Fruit fly (Drosophila melanogaster) whole organism, embryonic: ENCODE measurements around the gene CG31809.

Experiments
- CG10147 ChIP-seq: fragments of 200-800 bp; sonication (Bioruptor generic); optimal IDR thresholded peaks from 2 replicates; lab custom pipeline; 2019; ENCODE audit warnings: missing biosample characterization, mild to moderate bottlenecking, missing genetic modification characterization, moderate library complexity
- CG10274 ChIP-seq: fragments of 200-800 bp; sonication (Bioruptor generic); optimal IDR thresholded peaks from 3 replicates; lab custom pipeline; 2017; ENCODE audit warnings: missing biosample characterization, mild to moderate bottlenecking, missing genetic modification characterization
- CG13296 ChIP-seq: fragments of 200-800 bp; sonication (Bioruptor generic); optimal IDR thresholded peaks from 3 replicates; lab custom pipeline; 2018; ENCODE audit warnings: missing biosample characterization, mild to moderate bottlenecking, missing genetic modification characterization
- CG14667 ChIP-seq: fragments of 200-800 bp; sonication (Bioruptor generic); IDR thresholded peaks from 2 replicates; pipeline ENCODE4 v1.3.6; 2022; ENCODE audit warnings: missing biosample characterization, missing genetic modification characterization
- CG17328 ChIP-seq: fragments of 200-800 bp; sonication (Bioruptor generic); IDR thresholded peaks from 2 replicates; pipeline ENCODE4 v1.3.6; 2022; ENCODE audit warnings: missing biosample characterization, missing genetic modification characterization
- CG1792 ChIP-seq: fragments of 200-800 bp; sonication (Bioruptor generic); optimal IDR thresholded peaks from 2 replicates; lab custom pipeline; 2016; ENCODE audit warnings: missing biosample characterization, missing genetic modification characterization
- CG18476 ChIP-seq: fragments of 200-800 bp; sonication (Bioruptor generic); optimal IDR thresholded peaks from 2 replicates; lab custom pipeline; 2016; ENCODE audit warnings: missing biosample characterization, mild to moderate bottlenecking, missing genetic modification characterization
- CG34376 ChIP-seq: fragments of 200-800 bp; sonication (Bioruptor generic); optimal IDR thresholded peaks from 2 replicates; lab custom pipeline; 2018; ENCODE audit warnings: missing biosample characterization, mild to moderate bottlenecking, missing genetic modification characterization
- CG3847 ChIP-seq: fragments of 200-800 bp; sonication (Bioruptor generic); IDR thresholded peaks from 2 replicates; pipeline ENCODE4 v1.3.6; 2022; ENCODE audit warnings: missing biosample characterization, missing genetic modification characterization
- CG42726 ChIP-seq: fragments of 200-800 bp; sonication (Bioruptor generic); IDR thresholded peaks from 2 replicates; pipeline ENCODE4 v1.3.6; 2022; ENCODE audit warnings: missing biosample characterization, missing genetic modification characterization; ENCODE audit not compliant: partially characterized antibody
- CG6813 ChIP-seq: fragments of 200-800 bp; sonication (Bioruptor generic); optimal IDR thresholded peaks from 2 replicates; lab custom pipeline; 2017; ENCODE audit warnings: missing biosample characterization, missing genetic modification characterization, mild to moderate bottlenecking, moderate library complexity, missing genetic modification reagents
- CG7357 ChIP-seq: fragments of 200-800 bp; sonication (Bioruptor generic); IDR thresholded peaks from 3 replicates; pipeline ENCODE4 v1.3.6; 2022; ENCODE audit warnings: missing biosample characterization, missing genetic modification characterization
- CG7786 ChIP-seq: fragments of 200-800 bp; sonication (Bioruptor generic); optimal IDR thresholded peaks from 2 replicates; lab custom pipeline; 2016; ENCODE audit warnings: missing biosample characterization, missing genetic modification characterization
- CG7839 ChIP-seq: fragments of 200-800 bp; sonication (Bioruptor generic); optimal IDR thresholded peaks from 3 replicates; lab custom pipeline; 2018; ENCODE audit warnings: missing biosample characterization, mild to moderate bottlenecking, missing genetic modification characterization, moderate library complexity
- CG9437 ChIP-seq: fragments of 200-800 bp; sonication (Bioruptor generic); optimal IDR thresholded peaks from 2 replicates; lab custom pipeline; 2018; ENCODE audit warnings: missing biosample characterization, mild to moderate bottlenecking, missing genetic modification characterization
- CG9797 ChIP-seq: fragments of 200-800 bp; sonication (Bioruptor generic); optimal IDR thresholded peaks from 3 replicates; lab custom pipeline; 2018; ENCODE audit warnings: missing biosample characterization, mild to moderate bottlenecking, missing genetic modification characterization
- CG9817 ChIP-seq: fragments of 200-800 bp; sonication (Bioruptor generic); optimal IDR thresholded peaks from 2 replicates; lab custom pipeline; 2018; ENCODE audit warnings: missing biosample characterization, mild to moderate bottlenecking, missing genetic modification characterization, moderate library complexity
- Dip2 ChIP-seq: fragments of 200-800 bp; sonication (Bioruptor generic); IDR thresholded peaks from 2 replicates; pipeline ENCODE4 v1.3.6; 2022; ENCODE audit warnings: missing biosample characterization, missing genetic modification characterization
- Doc3 ChIP-seq: fragments of 200-800 bp; sonication (Bioruptor generic); IDR thresholded peaks from 3 replicates; pipeline ENCODE4 v1.3.6; 2022; ENCODE audit warnings: missing biosample characterization, missing genetic modification characterization; ENCODE audit not compliant: partially characterized antibody
- Dref ChIP-seq: fragments of 200-800 bp; sonication (Bioruptor generic); IDR thresholded peaks from 2 replicates; pipeline ENCODE4 v1.3.6; 2022; ENCODE audit warnings: missing biosample characterization, missing genetic modification characterization
- Fer2 ChIP-seq: fragments of 200-800 bp; sonication (Bioruptor generic); optimal IDR thresholded peaks from 2 replicates; lab custom pipeline; 2018; ENCODE audit warnings: missing biosample characterization, mild to moderate bottlenecking, missing genetic modification characterization, moderate library complexity
- Hey ChIP-seq: fragments of 200-800 bp; sonication (Bioruptor generic); optimal IDR thresholded peaks from 3 replicates; lab custom pipeline; 2018; ENCODE audit warnings: missing biosample characterization, mild to moderate bottlenecking, missing genetic modification characterization
- NK7.1 ChIP-seq: fragments of 200-800 bp; sonication (Bioruptor generic); optimal IDR thresholded peaks from 3 replicates; lab custom pipeline; 2016; ENCODE audit warnings: missing biosample characterization, missing genetic modification characterization
- Neu2 ChIP-seq: fragments of 200-800 bp; sonication (Bioruptor generic); optimal IDR thresholded peaks from 3 replicates; lab custom pipeline; 2016; ENCODE audit warnings: missing biosample characterization, missing genetic modification characterization, borderline replicate concordance
- Nf-YC ChIP-seq: fragments of 200-800 bp; optimal IDR thresholded peaks from 3 replicates; lab custom pipeline; 2019; ENCODE audit warnings: missing biosample characterization, mild to moderate bottlenecking, missing genetic modification characterization, moderate library complexity
- Scr ChIP-seq: fragments of 200-800 bp; sonication (Bioruptor generic); IDR thresholded peaks from 2 replicates; pipeline ENCODE4 v1.3.6; 2022; ENCODE audit warnings: missing biosample characterization, missing genetic modification characterization; ENCODE audit not compliant: partially characterized antibody
- ash1 ChIP-seq: fragments of 200-800 bp; sonication (Bioruptor generic); optimal IDR thresholded peaks from 2 replicates; lab custom pipeline; 2018; ENCODE audit warnings: missing biosample characterization, mild to moderate bottlenecking, missing genetic modification characterization
- crp ChIP-seq, 2 experiments: fragments of 200-800 bp; sonication (Bioruptor generic); optimal IDR thresholded peaks; 2 replicates in 1 of 2; 3 replicates in 1 of 2; lab custom pipeline; 2017; ENCODE audit warnings: missing biosample characterization in 2 of 2, missing genetic modification characterization in 2 of 2, mild to moderate bottlenecking in 1 of 2, moderate library complexity in 1 of 2
- dpn ChIP-seq, 2 experiments: fragments of 200-800 bp; sonication (Bioruptor generic); optimal IDR thresholded peaks; 3 replicates each; lab custom pipeline; 2016; ENCODE audit warnings: missing biosample characterization in 2 of 2, missing genetic modification characterization in 2 of 2
- dysf ChIP-seq: fragments of 200-800 bp; sonication (Bioruptor generic); IDR thresholded peaks from 3 replicates; pipeline ENCODE4 v1.3.6; 2022; ENCODE audit warnings: missing biosample characterization, missing genetic modification characterization
- ems ChIP-seq: fragments of 200-800 bp; sonication (Bioruptor generic); optimal IDR thresholded peaks from 3 replicates; lab custom pipeline; 2016; ENCODE audit warnings: missing biosample characterization, missing genetic modification characterization
- fd102C ChIP-seq: fragments of 200-800 bp; sonication (Bioruptor generic); optimal IDR thresholded peaks from 2 replicates; lab custom pipeline; 2018; ENCODE audit warnings: missing biosample characterization, mild to moderate bottlenecking, missing genetic modification characterization, moderate library complexity
- fd64A ChIP-seq: fragments of 200-800 bp; sonication (Bioruptor generic); optimal IDR thresholded peaks from 3 replicates; lab custom pipeline; 2018; ENCODE audit warnings: missing biosample characterization, mild to moderate bottlenecking, missing genetic modification characterization
- ind ChIP-seq: fragments of 200-800 bp; sonication (Bioruptor generic); optimal IDR thresholded peaks from 3 replicates; lab custom pipeline; 2016; ENCODE audit warnings: missing biosample characterization, missing genetic modification characterization
- kah ChIP-seq: fragments of 200-800 bp; sonication (Bioruptor generic); optimal IDR thresholded peaks from 2 replicates; lab custom pipeline; 2018; ENCODE audit warnings: missing biosample characterization, mild to moderate bottlenecking, missing genetic modification characterization
- mld ChIP-seq: fragments of 200-800 bp; sonication (Bioruptor generic); IDR thresholded peaks from 3 replicates; pipeline ENCODE4 v1.3.6; 2022; ENCODE audit warnings: missing biosample characterization, missing genetic modification characterization; ENCODE audit not compliant: partially characterized antibody
- nerfin-1 ChIP-seq: fragments of 200-800 bp; sonication (Bioruptor generic); optimal IDR thresholded peaks from 3 replicates; lab custom pipeline; 2019; ENCODE audit warnings: missing biosample characterization, mild to moderate bottlenecking, missing genetic modification characterization, moderate library complexity
- onecut ChIP-seq: fragments of 200-800 bp; sonication (Bioruptor generic); IDR thresholded peaks from 2 replicates; pipeline ENCODE4 v1.3.6; 2022; ENCODE audit warnings: missing biosample characterization, missing genetic modification characterization
- org-1 ChIP-seq: fragments of 200-800 bp; sonication (Bioruptor generic); optimal IDR thresholded peaks from 2 replicates; lab custom pipeline; 2017; ENCODE audit warnings: missing biosample characterization, missing genetic modification characterization
- otp ChIP-seq: fragments of 200-800 bp; sonication (Bioruptor generic); IDR thresholded peaks from 3 replicates; pipeline ENCODE4, ENCODE4 v1.3.6; 2022; ENCODE audit warnings: missing biosample characterization, missing genetic modification characterization
- peb ChIP-seq: fragments of 200-800 bp; sonication (Bioruptor generic); IDR thresholded peaks from 2 replicates; pipeline ENCODE4 v1.3.6; 2022; ENCODE audit warnings: missing biosample characterization, missing genetic modification characterization
- pnt ChIP-seq: fragments of 200-800 bp; sonication (Bioruptor generic); optimal IDR thresholded peaks from 3 replicates; lab custom pipeline; 2016; ENCODE audit warnings: missing biosample characterization, missing genetic modification characterization
- run ChIP-seq: fragments of 200-800 bp; sonication (Bioruptor generic); optimal IDR thresholded peaks from 3 replicates; lab custom pipeline; 2018; ENCODE audit warnings: missing biosample characterization, mild to moderate bottlenecking, missing genetic modification characterization
- sens ChIP-seq: fragments of 200-800 bp; sonication (Bioruptor generic); peaks from one replicate; lab custom pipeline; 2016; ENCODE audit warnings: missing biosample characterization, missing genetic modification characterization
- sqz ChIP-seq: fragments of 200-800 bp; sonication (Bioruptor generic); optimal IDR thresholded peaks from 3 replicates; lab custom pipeline; 2018; ENCODE audit warnings: missing biosample characterization, mild to moderate bottlenecking, missing genetic modification characterization
- toy ChIP-seq: fragments of 200-800 bp; sonication (Bioruptor generic); IDR thresholded peaks from 2 replicates; pipeline ENCODE4 v1.3.6; 2022; ENCODE audit warnings: missing biosample characterization, missing genetic modification characterization
- trh ChIP-seq: fragments of 200-800 bp; sonication (Bioruptor generic); optimal IDR thresholded peaks from 2 replicates; lab custom pipeline; 2016; ENCODE audit warnings: missing biosample characterization, missing genetic modification characterization
- tup ChIP-seq: fragments of 200-800 bp; sonication (Bioruptor generic); optimal IDR thresholded peaks from 2 replicates; lab custom pipeline; 2016; ENCODE audit warnings: missing biosample characterization, mild to moderate bottlenecking, missing genetic modification characterization, moderate library complexity
- unc-4 ChIP-seq: fragments of 200-800 bp; sonication (Bioruptor generic); IDR thresholded peaks from 2 replicates; pipeline ENCODE4 v1.3.6; 2022; ENCODE audit warnings: missing biosample characterization, missing genetic modification characterization; ENCODE audit not compliant: partially characterized antibody
- vnd ChIP-seq: fragments of 200-800 bp; sonication (Bioruptor generic); IDR thresholded peaks from 3 replicates; pipeline ENCODE4 v1.3.6; 2022; ENCODE audit warnings: missing biosample characterization, missing genetic modification characterization; ENCODE audit not compliant: partially characterized antibody

CG31809 gene

DNA sequence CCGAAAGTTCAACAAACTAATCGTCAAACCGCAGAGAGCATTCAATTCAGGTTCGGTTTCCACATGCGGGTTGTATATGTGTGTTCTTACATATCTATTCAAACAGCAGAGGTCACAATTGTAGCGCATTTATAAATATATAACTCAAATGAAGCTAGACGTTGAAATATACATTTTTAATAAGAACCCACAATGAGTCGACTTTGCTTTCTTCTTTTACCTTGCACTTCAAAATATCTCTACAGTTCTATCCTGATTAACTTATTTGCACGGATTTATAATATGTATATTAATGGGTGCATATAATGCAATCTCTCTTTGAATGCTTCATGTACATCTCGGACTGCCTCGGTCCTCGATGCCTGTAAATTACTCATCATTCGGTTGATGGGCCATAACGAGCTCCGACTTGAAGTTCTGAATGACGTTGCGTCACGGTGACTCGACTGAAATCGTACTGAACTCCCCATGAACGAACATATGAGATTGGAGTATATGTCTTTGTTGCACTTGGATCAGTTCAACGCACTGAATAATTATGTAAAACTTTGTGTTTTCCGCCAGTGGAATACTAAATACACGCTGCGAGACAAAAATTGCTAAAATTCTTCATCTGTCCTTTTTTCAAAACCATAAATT is 40.1 kb downstream of the CG31809 start (continued):
- TF ChIP-seq kah (GFP tag; lab: Kevin White, UChicago) = no peak
- TF ChIP-seq CG7839 (tag; lab: Kevin White, UChicago) = peak; percentile 43
- no peak for TF ChIP-seq CG34376
- TF ChIP-seq Scr (GFP tag; lab: Robert Waterston, UW) = no peak
- TF ChIP-seq CG6813 (GFP tag; lab: Kevin White, UChicago) = peak; percentile 48
- TF ChIP-seq CG10274 = no peak
- TF ChIP-seq unc-4 = no peak
- TF ChIP-seq Fer2 (tag; lab: Kevin White, UChicago) = no peak
- no peak for TF ChIP-seq fd102C (GFP tag; lab: Kevin White, UChicago)
- no peak for TF ChIP-seq Neu2 (GFP tag; lab: Kevin White, UChicago)
- no peak for TF ChIP-seq CG7786
- TF ChIP-seq Hey (tag; lab: Kevin White, UChicago) = no peak
- TF ChIP-seq otp (GFP tag; lab: Robert Waterston, UW) = no peak
- TF ChIP-seq pnt (GFP tag; lab: Kevin White, UChicago) = no peak
- peak; percentile 34; the same call in 1 of the 3 replicates for TF ChIP-seq dysf (GFP tag; lab: Robert Waterston, UW)
- TF ChIP-seq Dref (GFP tag; lab: Robert Waterston, UW) = no peak
- no peak for TF ChIP-seq NK7.1 (GFP tag; lab: Kevin White, UChicago)
- no peak for TF ChIP-seq toy
- no peak for TF ChIP-seq CG9817
- TF ChIP-seq CG42726 = no peak
- TF ChIP-seq ash1 (GFP tag; lab: Kevin White, UChicago) = no peak
- peak; percentile 42 for TF ChIP-seq run
- TF ChIP-seq CG14667 (GFP tag; lab: Robert Waterston, UW) = no peak
- peak; percentile 91 for TF ChIP-seq sens (GFP tag; lab: Kevin White, UChicago)
- TF ChIP-seq ems (GFP tag; lab: Kevin White, UChicago) = no peak
- TF ChIP-seq crp (GFP tag; optimal IDR thresholded peaks at IDR 0.05; lab: Kevin White, UChicago) = no peak
- no peak for TF ChIP-seq mld (GFP tag; lab: Robert Waterston, UW)
- no peak for TF ChIP-seq CG13296 (GFP tag; lab: Kevin White, UChicago)
- TF ChIP-seq CG1792 (GFP tag; lab: Kevin White, UChicago) = no peak
- TF ChIP-seq Doc3 = no peak
- TF ChIP-seq CG9797 (GFP tag; lab: Kevin White, UChicago) = no peak
- TF ChIP-seq CG7357 (GFP tag; lab: Robert Waterston, UW) = no peak
- TF ChIP-seq nerfin-1 = peak; percentile 36
- TF ChIP-seq fd64A (GFP tag; lab: Kevin White, UChicago) = no peak
- TF ChIP-seq CG9437 (GFP tag; lab: Kevin White, UChicago) = peak; percentile 21
- peak; percentile 22 for TF ChIP-seq org-1
- peak; percentile 3 for TF ChIP-seq CG18476 (GFP tag; lab: Kevin White, UChicago)
- TF ChIP-seq CG10147 (GFP tag; lab: Kevin White, UChicago) = no peak
- TF ChIP-seq Dip2 (GFP tag; lab: Robert Waterston, UW) = no peak
- no peak for TF ChIP-seq tup (GFP tag; lab: Kevin White, UChicago)
- no peak for TF ChIP-seq onecut (GFP tag; lab: Robert Waterston, UW)
- peak; percentile 34; the same call in 1 of the 2 replicates for TF ChIP-seq CG17328 (GFP tag; lab: Robert Waterston, UW)
- no peak for TF ChIP-seq CG3847 (GFP tag; lab: Robert Waterston, UW)
- no peak for TF ChIP-seq trh
- TF ChIP-seq dpn (GFP tag; optimal IDR thresholded peaks at IDR 0.05; lab: Kevin White, UChicago) = peak in 1 of 2 experiments; percentile 12
- no peak for TF ChIP-seq sqz (GFP tag; lab: Kevin White, UChicago)
- TF ChIP-seq Nf-YC (tag; lab: Kevin White, UChicago) = no peak
- no peak for TF ChIP-seq vnd (GFP tag; lab: Robert Waterston, UW)
- no peak for TF ChIP-seq ind (GFP tag; lab: Kevin White, UChicago)
- no peak for TF ChIP-seq peb (GFP tag; lab: Robert Waterston, UW)
